Worm (Caenorhabditis elegans) whole organism, midembryonic: ENCODE measurements around the gene exo-1.

Experiments used
- T22C8.4 ChIP-seq: fragments of 200-800 bp; sonication (Bioruptor generic); IDR thresholded peaks from 2 replicates; pipeline ENCODE4 v1.3.6; 2022; ENCODE audit warnings: missing genetic modification characterization, missing compliant biosample characterization
- cog-1 ChIP-seq: sonication (generic microtip); optimal IDR thresholded peaks from 2 replicates; lab custom pipeline; 2016; ENCODE audit warnings: missing genetic modification characterization, missing compliant biosample characterization
- flt-1 ChIP-seq: fragments of 200-800 bp; sonication (Bioruptor generic); IDR thresholded peaks from 2 replicates; pipeline ENCODE4 v1.3.6; 2022; ENCODE audit warnings: missing genetic modification characterization, missing compliant biosample characterization
- klf-2 ChIP-seq: fragments of 200-800 bp; sonication (Bioruptor generic); conservative IDR thresholded peaks from 2 replicates; pipeline ENCODE4 v1.3.6; 2022; ENCODE audit warnings: missing genetic modification reagents, missing genetic modification characterization, missing compliant biosample characterization
- med-1 ChIP-seq: sonication (generic microtip); optimal IDR thresholded peaks from 2 replicates; lab custom pipeline; 2017; ENCODE audit warnings: missing genetic modification characterization, mild to moderate bottlenecking, missing compliant biosample characterization, antibody characterized with exemption, missing genetic modification reagents; ENCODE audit not compliant: insufficient read depth
- ref-1 ChIP-seq: fragments of 200-800 bp; sonication (Bioruptor generic); conservative IDR thresholded peaks from 2 replicates; pipeline ENCODE4 v1.3.6; 2022; ENCODE audit warnings: missing genetic modification reagents, missing genetic modification characterization, missing compliant biosample characterization
- tab-1 ChIP-seq: fragments of 200-800 bp; sonication (Bioruptor generic); IDR thresholded peaks from 2 replicates; pipeline ENCODE4 v1.3.6; 2022; ENCODE audit warnings: missing genetic modification characterization, missing compliant biosample characterization
- ztf-23 ChIP-seq: fragments of 200-800 bp; sonication (Bioruptor generic); IDR thresholded peaks from 2 replicates; pipeline ENCODE4 v1.3.6; 2022; ENCODE audit warnings: missing genetic modification reagents, missing genetic modification characterization, missing compliant biosample characterization
- ztf-29 ChIP-seq: fragments of 200-800 bp; sonication (Bioruptor generic); IDR thresholded peaks from 2 replicates; pipeline ENCODE4 v1.3.6; 2022; ENCODE audit warnings: missing genetic modification reagents, missing genetic modification characterization, missing compliant biosample characterization

The exo-1 gene

DNA sequence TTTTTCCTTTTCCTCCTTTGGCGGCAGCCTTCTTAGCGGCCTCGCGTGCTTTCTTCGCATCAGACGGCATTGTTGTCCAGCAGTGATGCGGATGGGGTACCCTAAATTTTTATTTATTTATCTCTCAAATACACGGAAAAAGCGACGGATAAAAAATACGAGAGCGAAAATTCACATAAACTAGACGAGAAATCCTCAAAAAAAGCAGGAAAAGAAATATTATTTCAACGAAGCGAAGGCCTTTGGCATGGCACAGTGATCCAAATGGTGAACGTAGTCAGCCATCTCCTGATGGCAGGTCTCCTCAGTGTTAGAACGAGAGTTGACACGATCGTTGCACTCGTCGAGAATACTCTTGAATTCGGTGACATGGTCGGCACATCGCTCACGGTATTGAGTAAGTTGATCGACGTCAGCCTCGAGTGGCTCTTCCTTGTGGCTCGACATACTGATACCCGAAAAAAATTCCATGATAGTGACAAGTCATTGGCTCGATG, 38.9 kb downstream of the exo-1 start, which contains the start of the genes abcf-2 and T27E9.2:
abcf-2 (minus strand) TSS at position 101 of the 497 bp plus-strand sequence.
T27E9.2 (minus strand) TSS at position 447 of the 497 bp plus-strand sequence.
- TF ChIP-seq cog-1 (tag; lab: Kevin White, UChicago), result no peak
- no peak for TF ChIP-seq T22C8.4 (GFP tag; lab: Robert Waterston, UW)
- no peak for TF ChIP-seq ref-1 (GFP tag; lab: Robert Waterston, UW)
- TF ChIP-seq tab-1, result no peak

- no peak for TF ChIP-seq tab-1
- TF ChIP-seq T22C8.4 (GFP tag; lab: Robert Waterston, UW), result peak; percentile 39
- TF ChIP-seq ztf-23, result peak; percentile 85
- TF ChIP-seq ztf-29 (GFP tag; lab: Robert Waterston, UW), result 0 out of 2 replicates have a peak, but pooled peaks have one; percentile 28
- TF ChIP-seq flt-1 (GFP tag; lab: Robert Waterston, UW), result peak; percentile 85
- TF ChIP-seq klf-2 (GFP tag; lab: Robert Waterston, UW), result peak; percentile 58; the same call in 1 of the 2 replicates
- TF ChIP-seq ref-1 (GFP tag; lab: Robert Waterston, UW), result no peak
These were observed 39.9 kb downstream of the exo-1 start, which contains the start of gene ant-1.1 for ce11 chrIII:13462965-13463783. ant-1.1 (plus strand) TSS chrIII:13463163.

DNA sequence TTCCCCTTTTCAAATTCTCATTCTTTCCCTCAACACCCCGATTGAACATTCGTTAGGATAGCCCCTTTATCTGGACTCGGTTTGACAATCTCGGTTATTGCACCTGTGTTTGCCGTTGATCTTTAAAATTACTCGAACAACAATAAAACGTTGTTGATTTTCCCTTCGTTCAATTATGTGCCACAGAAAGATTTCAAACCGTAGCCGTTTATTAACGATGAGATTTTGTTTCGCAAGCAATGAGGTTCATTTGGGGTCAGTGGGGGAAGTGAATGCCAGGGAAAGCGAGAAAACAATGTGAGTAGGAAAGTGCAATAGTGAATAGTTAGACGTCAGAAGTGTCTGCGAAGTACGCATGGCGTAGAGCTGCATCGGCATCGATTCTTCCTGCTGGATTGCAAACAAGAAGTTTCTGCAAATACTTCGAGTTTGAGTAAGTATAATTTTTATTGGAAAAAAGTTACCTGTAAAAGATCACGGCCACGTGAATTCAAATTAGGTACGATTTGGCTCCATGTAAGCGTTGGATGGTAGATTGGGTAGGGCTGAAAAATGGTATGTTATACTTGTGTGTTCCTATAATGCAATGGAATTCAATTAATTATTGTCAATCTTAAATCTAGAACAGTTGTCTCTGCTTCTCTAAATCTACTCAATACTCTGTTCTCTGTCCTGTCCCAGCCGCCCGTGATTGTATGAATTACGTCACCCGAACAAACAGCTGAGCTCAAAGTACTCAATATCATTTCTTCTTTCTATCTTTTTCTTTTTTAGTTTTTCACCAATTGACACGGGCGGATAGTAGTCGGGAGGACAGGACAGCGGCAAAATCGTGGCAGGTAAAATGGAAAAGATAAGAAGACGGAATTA, 41.4 kb downstream of the exo-1 start, which contains the start of gene kel-3:
kel-3 (plus strand) TSS at position 328 of the 870 bp plus-strand sequence.
- TF ChIP-seq med-1 (GFP tag; lab: Kevin White, UChicago) (no peak), T22C8.4 (GFP tag; lab: Robert Waterston, UW) (no peak), flt-1 (GFP tag; lab: Robert Waterston, UW) (no peak), tab-1 (no peak), ztf-23 (no peak), ztf-29 (GFP tag; lab: Robert Waterston, UW) (no peak), ref-1 (GFP tag; lab: Robert Waterston, UW) (no peak), klf-2 (GFP tag; lab: Robert Waterston, UW) (no peak), cog-1 (tag; lab: Kevin White, UChicago) (no peak)

DNA sequence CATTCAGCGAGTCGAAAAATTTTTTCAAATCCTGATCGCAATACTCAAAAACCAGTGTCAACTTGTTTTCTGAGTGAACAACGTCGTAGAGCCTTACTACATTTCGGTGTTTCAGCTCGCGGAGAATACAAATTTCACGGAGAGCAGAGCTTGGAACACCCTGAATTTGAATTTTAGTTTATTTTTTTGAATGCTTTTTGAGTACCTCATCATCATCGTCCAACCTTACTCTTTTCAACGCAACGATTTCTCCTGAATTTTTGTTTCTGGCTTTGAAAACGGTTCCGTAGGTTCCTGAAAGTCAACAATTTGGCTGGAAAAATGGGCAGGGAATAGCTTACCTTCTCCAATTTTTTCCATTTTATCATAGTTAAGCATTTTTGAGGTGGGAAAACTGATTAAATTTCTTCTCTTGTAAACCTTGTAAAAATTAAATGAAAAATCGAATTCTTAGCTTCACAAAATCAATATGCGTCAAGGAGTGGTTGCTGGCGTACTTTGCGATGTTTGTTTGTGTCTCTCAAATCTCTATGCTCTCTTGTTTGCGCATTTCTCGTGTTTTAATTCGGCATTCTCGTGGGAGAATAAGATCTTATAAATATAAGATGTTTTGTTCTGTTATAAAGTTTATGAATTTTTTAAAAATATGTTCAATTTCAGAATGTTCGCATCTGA, 42.7 kb downstream of the exo-1 start, which contains the start of gene cdk-5:
cdk-5 (minus strand) TSS at position 425 of the 675 bp plus-strand sequence.
- TF ChIP-seq ztf-29 (GFP tag; lab: Robert Waterston, UW), result no peak
- 0 out of 2 replicates have a peak, but pooled peaks have one; percentile 6 for TF ChIP-seq ztf-23

- no peak for TF ChIP-seq ztf-29 (GFP tag; lab: Robert Waterston, UW)
- no peak for TF ChIP-seq cog-1 (tag; lab: Kevin White, UChicago)
- no peak for TF ChIP-seq flt-1 (GFP tag; lab: Robert Waterston, UW)
- TF ChIP-seq klf-2 (GFP tag; lab: Robert Waterston, UW), result no peak
- TF ChIP-seq tab-1, result no peak
- no peak for TF ChIP-seq ztf-23
- no peak for TF ChIP-seq T22C8.4 (GFP tag; lab: Robert Waterston, UW)
- TF ChIP-seq med-1 (GFP tag; lab: Kevin White, UChicago), result no peak
- TF ChIP-seq ref-1 (GFP tag; lab: Robert Waterston, UW), result no peak
These were observed 48.2 kb downstream of the exo-1 start, which contains the start of gene pssy-2 for ce11 chrIII:13471504-13471903. pssy-2 (plus strand) TSS chrIII:13471804.

ce11 chrIII:13474482-13474881, 51.2 kb downstream of the exo-1 start:
- TF ChIP-seq tab-1 (no peak), ztf-29 (GFP tag; lab: Robert Waterston, UW) (no peak), ref-1 (GFP tag; lab: Robert Waterston, UW) (no peak), T22C8.4 (GFP tag; lab: Robert Waterston, UW) (no peak), flt-1 (GFP tag; lab: Robert Waterston, UW) (no peak; the same call in 1 of the 2 replicates), klf-2 (GFP tag; lab: Robert Waterston, UW) (no peak), med-1 (GFP tag; lab: Kevin White, UChicago) (no peak), cog-1 (tag; lab: Kevin White, UChicago) (no peak), ztf-23 (no peak)
